Worm (Caenorhabditis elegans): ENCODE measurements around the gene bbs-8.

ce11 chrV:6780166-6780565, 15.3 kb upstream of the bbs-8 start, which contains the start of gene ZC404.15:
- TF ChIP-seq fos-1 (tag; optimal IDR thresholded peaks at IDR 0.05) (no peak), nhr-237 (tag; optimal IDR thresholded peaks at IDR 0.05) (no peak), lin-13 (GFP tag; optimal IDR thresholded peaks at IDR 0.05) (no peak), C34B4.2 (tag; optimal IDR thresholded peaks at IDR 0.05) (no peak), elt-3 (tag; optimal IDR thresholded peaks at IDR 0.05) (no peak), unc-130 (tag; optimal IDR thresholded peaks at IDR 0.05) (no peak), mep-1 (tag; optimal IDR thresholded peaks at IDR 0.05) (no peak), elt-2 (tag; optimal IDR thresholded peaks at IDR 0.05) (no peak), nhr-85 (tag) (no peak), lir-3 (tag; optimal IDR thresholded peaks at IDR 0.05; ENCODE audit: poor library complexity) (no peak), pqm-1 (tag; optimal IDR thresholded peaks at IDR 0.05) (no peak), ama-1 (optimal IDR thresholded peaks at IDR 0.05) (no peak)
